Fruit fly (Drosophila melanogaster) whole organism, embryonic: ENCODE data around the gene Crtc.

Experiments
- B-H2 ChIP-seq: fragments of 200-800 bp; sonication (Bioruptor generic); optimal IDR thresholded peaks from 2 replicates; lab custom pipeline; 2018; ENCODE audit warnings: missing biosample characterization, mild to moderate bottlenecking, missing genetic modification characterization
- BEAF-32 ChIP-seq: fragments of 200-800 bp; sonication (Bioruptor generic); optimal IDR thresholded peaks from 3 replicates; lab custom pipeline; 2017; ENCODE audit warnings: missing biosample characterization, missing genetic modification characterization, mild to moderate bottlenecking, moderate library complexity, missing genetic modification reagents
- Bdp1 ChIP-seq: fragments of 200-800 bp; sonication (Bioruptor generic); optimal IDR thresholded peaks from 3 replicates; lab custom pipeline; 2016; ENCODE audit warnings: missing biosample characterization, missing genetic modification characterization
- Bgb ChIP-seq: fragments of 200-800 bp; sonication (Bioruptor generic); IDR thresholded peaks from 2 replicates; pipeline ENCODE4 v1.3.6; 2022; ENCODE audit warnings: missing biosample characterization, missing genetic modification characterization; ENCODE audit not compliant: partially characterized antibody
- CG10979 ChIP-seq: fragments of 200-800 bp; sonication (Bioruptor generic); optimal IDR thresholded peaks from 2 replicates; lab custom pipeline; 2018; ENCODE audit warnings: missing biosample characterization, mild to moderate bottlenecking, missing genetic modification characterization, moderate library complexity
- CG12219 ChIP-seq: fragments of 200-800 bp; sonication (Bioruptor generic); optimal IDR thresholded peaks from 3 replicates; lab custom pipeline; 2018; ENCODE audit warnings: missing biosample characterization, mild to moderate bottlenecking, missing genetic modification characterization
- CG14710 ChIP-seq: fragments of 200-800 bp; sonication (Bioruptor generic); optimal IDR thresholded peaks from 3 replicates; lab custom pipeline; 2019; ENCODE audit warnings: missing biosample characterization, mild to moderate bottlenecking, missing genetic modification characterization, moderate library complexity
- CG17361 ChIP-seq: fragments of 200-800 bp; sonication (Bioruptor generic); IDR thresholded peaks from 3 replicates; pipeline ENCODE4 v1.3.6; 2022; ENCODE audit warnings: missing biosample characterization, missing genetic modification characterization
- CG2116 ChIP-seq: fragments of 200-800 bp; sonication (Bioruptor generic); optimal IDR thresholded peaks from 3 replicates; lab custom pipeline; 2018; ENCODE audit warnings: missing biosample characterization, mild to moderate bottlenecking, missing genetic modification characterization
- CG2120 ChIP-seq: fragments of 200-800 bp; sonication (Bioruptor generic); optimal IDR thresholded peaks from 3 replicates; lab custom pipeline; 2016; ENCODE audit warnings: missing biosample characterization, missing genetic modification characterization
- CG31224 ChIP-seq: fragments of 200-800 bp; sonication (Bioruptor generic); IDR thresholded peaks from 2 replicates; pipeline ENCODE4 v1.3.6; 2022; ENCODE audit warnings: missing biosample characterization, missing genetic modification characterization
- CG3726 ChIP-seq: fragments of 200-800 bp; sonication (Bioruptor generic); IDR thresholded peaks from 3 replicates; pipeline ENCODE4, ENCODE4 v1.3.6; 2022; ENCODE audit warnings: missing biosample characterization, missing genetic modification characterization
- CG3838 ChIP-seq: fragments of 200-800 bp; sonication (Bioruptor generic); optimal IDR thresholded peaks from 3 replicates; lab custom pipeline; 2016; ENCODE audit warnings: missing biosample characterization, missing genetic modification characterization
- CG3847 ChIP-seq: fragments of 200-800 bp; sonication (Bioruptor generic); IDR thresholded peaks from 2 replicates; pipeline ENCODE4 v1.3.6; 2022; ENCODE audit warnings: missing biosample characterization, missing genetic modification characterization
- CG4707 ChIP-seq: fragments of 200-800 bp; sonication (Bioruptor generic); optimal IDR thresholded peaks from 2 replicates; lab custom pipeline; 2018; ENCODE audit warnings: missing biosample characterization, mild to moderate bottlenecking, missing genetic modification characterization, moderate library complexity
- CG4730 ChIP-seq: fragments of 200-800 bp; sonication (Bioruptor generic); IDR thresholded peaks from 2 replicates; pipeline ENCODE4 v1.3.6; 2022; ENCODE audit warnings: missing biosample characterization, missing genetic modification characterization
- CG4820 ChIP-seq: fragments of 200-800 bp; sonication (Bioruptor generic); optimal IDR thresholded peaks from 3 replicates; lab custom pipeline; 2016; ENCODE audit warnings: missing biosample characterization, missing genetic modification characterization
- CG7271 ChIP-seq: fragments of 200-800 bp; sonication (Bioruptor generic); optimal IDR thresholded peaks from 2 replicates; lab custom pipeline; 2018; ENCODE audit warnings: missing biosample characterization, mild to moderate bottlenecking, missing genetic modification characterization, moderate library complexity
- CG7786 ChIP-seq: fragments of 200-800 bp; sonication (Bioruptor generic); optimal IDR thresholded peaks from 2 replicates; lab custom pipeline; 2016; ENCODE audit warnings: missing biosample characterization, missing genetic modification characterization
- CG7928 ChIP-seq: fragments of 200-800 bp; sonication (Bioruptor generic); optimal IDR thresholded peaks from 2 replicates; lab custom pipeline; 2017; ENCODE audit warnings: missing biosample characterization, mild to moderate bottlenecking, missing genetic modification characterization
- CG9727 ChIP-seq: fragments of 200-800 bp; sonication (Bioruptor generic); optimal IDR thresholded peaks from 3 replicates; lab custom pipeline; 2017; ENCODE audit warnings: missing biosample characterization, mild to moderate bottlenecking, missing genetic modification characterization
- CG9876 ChIP-seq: fragments of 200-800 bp; sonication (Bioruptor generic); optimal IDR thresholded peaks from 2 replicates; lab custom pipeline; 2016; ENCODE audit warnings: missing biosample characterization, missing genetic modification characterization
- D19A ChIP-seq: fragments of 200-800 bp; optimal IDR thresholded peaks from 3 replicates; lab custom pipeline; 2019; ENCODE audit warnings: missing biosample characterization, mild to moderate bottlenecking, missing genetic modification characterization, moderate library complexity
- Doc2 ChIP-seq: fragments of 200-800 bp; sonication (Bioruptor generic); IDR thresholded peaks from 2 replicates; pipeline ENCODE4 v1.3.6; 2022; ENCODE audit warnings: missing biosample characterization, missing genetic modification characterization
- Ets97D ChIP-seq: fragments of 200-800 bp; sonication (Bioruptor generic); optimal IDR thresholded peaks from 3 replicates; lab custom pipeline; 2016; ENCODE audit warnings: missing biosample characterization, missing genetic modification characterization
- HLH4C ChIP-seq: fragments of 200-800 bp; sonication (Bioruptor generic); IDR thresholded peaks from 3 replicates; pipeline ENCODE4 v1.3.6; 2022; ENCODE audit warnings: missing biosample characterization, missing genetic modification characterization; ENCODE audit not compliant: partially characterized antibody
- Hr3 ChIP-seq: fragments of 200-800 bp; sonication (Bioruptor generic); optimal IDR thresholded peaks from 3 replicates; lab custom pipeline; 2016; ENCODE audit warnings: missing biosample characterization, missing genetic modification characterization
- Myb ChIP-seq: fragments of 200-800 bp; sonication (Bioruptor generic); optimal IDR thresholded peaks from 2 replicates; lab custom pipeline; 2016; ENCODE audit warnings: missing biosample characterization, missing genetic modification characterization
- Optix ChIP-seq: fragments of 200-800 bp; sonication (Bioruptor generic); IDR thresholded peaks from 3 replicates; pipeline ENCODE4 v1.3.6; 2022; ENCODE audit warnings: missing biosample characterization, missing genetic modification characterization
- Stat92E ChIP-seq, 3 experiments: fragments of >200 bp in 2 of 3; fragments of 200-800 bp in 1 of 3; sonication (Bioruptor generic) in 1 of 3; optimal IDR thresholded peaks; 2 replicates each; lab custom pipeline; 2017 to 2019; ENCODE audit warnings: missing biosample characterization in 3 of 3, missing genetic modification characterization in 3 of 3, mild to moderate bottlenecking in 1 of 3, moderate library complexity in 1 of 3
- YL-1 ChIP-seq: fragments of 200-800 bp; sonication (Bioruptor generic); optimal IDR thresholded peaks from 3 replicates; lab custom pipeline; 2017; ENCODE audit warnings: missing biosample characterization, mild to moderate bottlenecking, missing genetic modification characterization
- ab ChIP-seq: fragments of 200-800 bp; sonication (Bioruptor generic); optimal IDR thresholded peaks from 2 replicates; lab custom pipeline; 2016; ENCODE audit warnings: missing biosample characterization, missing genetic modification characterization
- ap ChIP-seq: fragments of 200-800 bp; sonication (Bioruptor generic); IDR thresholded peaks from 2 replicates; pipeline ENCODE4 v1.3.6; 2022; ENCODE audit warnings: missing biosample characterization, missing genetic modification characterization
- az2 ChIP-seq: fragments of 200-800 bp; sonication (Bioruptor generic); optimal IDR thresholded peaks from 3 replicates; lab custom pipeline; 2016; ENCODE audit warnings: missing biosample characterization, missing genetic modification characterization
- cato ChIP-seq: fragments of 200-800 bp; sonication (Bioruptor generic); optimal IDR thresholded peaks from 2 replicates; lab custom pipeline; 2016; ENCODE audit warnings: missing biosample characterization, missing genetic modification characterization, borderline replicate concordance
- chn ChIP-seq: fragments of 200-800 bp; sonication (Bioruptor generic); optimal IDR thresholded peaks from 2 replicates; lab custom pipeline; 2016; ENCODE audit warnings: missing biosample characterization, missing genetic modification characterization
- cwo ChIP-seq: fragments of 200-800 bp; sonication (Bioruptor generic); optimal IDR thresholded peaks from 3 replicates; lab custom pipeline; 2017; ENCODE audit warnings: missing biosample characterization, missing genetic modification characterization, mild to moderate bottlenecking, moderate library complexity, missing genetic modification reagents
- emc ChIP-seq: fragments of 200-800 bp; sonication (Bioruptor generic); optimal IDR thresholded peaks from 2 replicates; lab custom pipeline; 2016; ENCODE audit warnings: missing biosample characterization, missing genetic modification characterization
- gcm2 ChIP-seq: fragments of 200-800 bp; sonication (Bioruptor generic); optimal IDR thresholded peaks from 2 replicates; lab custom pipeline; 2016; ENCODE audit warnings: missing biosample characterization, missing genetic modification characterization
- hth ChIP-seq: fragments of >200 bp; optimal IDR thresholded peaks from 2 replicates; lab custom pipeline; 2017; ENCODE audit warnings: inconsistent platforms
- kay ChIP-seq: fragments of 200-800 bp; sonication (Bioruptor generic); optimal IDR thresholded peaks from 2 replicates; lab custom pipeline; 2016; ENCODE audit warnings: missing biosample characterization, missing genetic modification characterization
- ken ChIP-seq: fragments of 200-800 bp; sonication (Bioruptor generic); IDR thresholded peaks from 3 replicates; pipeline ENCODE4 v1.3.6; 2022; ENCODE audit warnings: missing biosample characterization, missing genetic modification characterization
- kni ChIP-seq: fragments of 200-800 bp; sonication (Bioruptor generic); optimal IDR thresholded peaks from 3 replicates; lab custom pipeline; 2017; ENCODE audit warnings: mild to moderate bottlenecking, missing biosample characterization, missing genetic modification reagents, missing genetic modification characterization
- pum ChIP-seq: fragments of 200-800 bp; sonication (Bioruptor generic); optimal IDR thresholded peaks from 2 replicates; lab custom pipeline; 2016; ENCODE audit warnings: missing biosample characterization, missing genetic modification characterization
- scrt ChIP-seq: fragments of 200-800 bp; sonication (Bioruptor generic); optimal IDR thresholded peaks from 2 replicates; lab custom pipeline; 2018; ENCODE audit warnings: missing biosample characterization, mild to moderate bottlenecking, missing genetic modification characterization, moderate library complexity
- seq ChIP-seq: fragments of 200-800 bp; sonication (Bioruptor generic); IDR thresholded peaks from 2 replicates; pipeline ENCODE4 v1.3.6; 2022; ENCODE audit warnings: missing biosample characterization, missing genetic modification characterization
- tgo ChIP-seq: fragments of 200-800 bp; sonication (Bioruptor generic); IDR thresholded peaks from 3 replicates; pipeline ENCODE4 v1.3.6; 2022; ENCODE audit warnings: missing biosample characterization, missing genetic modification characterization
- zen2 ChIP-seq: fragments of 200-800 bp; sonication (Bioruptor generic); IDR thresholded peaks from 3 replicates; pipeline ENCODE4 v1.3.6; 2022; ENCODE audit warnings: missing biosample characterization, missing genetic modification characterization; ENCODE audit not compliant: partially characterized antibody

The Crtc gene

dm6 chr3L:17653701-17654667 lies 15.1 kb downstream of the Crtc start, which contains the start of the genes Krn, Ndfip and CG7484 (continued):
- peak; percentile 85 for TF ChIP-seq az2 (GFP tag; lab: Kevin White, UChicago)
- peak; percentile 11 for TF ChIP-seq kni (GFP tag; lab: Kevin White, UChicago)
- peak; percentile 73 for TF ChIP-seq CG31224 (GFP tag; lab: Robert Waterston, UW)
- no peak for TF ChIP-seq Doc2 (GFP tag; lab: Robert Waterston, UW)
- TF ChIP-seq pum (GFP tag; lab: Kevin White, UChicago), result peak; percentile 83
- peak; percentile 90 for TF ChIP-seq CG3847
- TF ChIP-seq CG4707 (GFP tag; lab: Kevin White, UChicago), result no peak
- TF ChIP-seq ab (GFP tag; lab: Kevin White, UChicago), result no peak
- TF ChIP-seq scrt (GFP tag; lab: Kevin White, UChicago), result peak; percentile 39
- peak; percentile 73 for TF ChIP-seq seq (GFP tag; lab: Robert Waterston, UW)
- TF ChIP-seq CG12219 (GFP tag; lab: Kevin White, UChicago), result peak; percentile 53
- TF ChIP-seq CG4730 (GFP tag; lab: Robert Waterston, UW), result peak; percentile 73
- peak; percentile 92 for TF ChIP-seq CG2120 (GFP tag; lab: Kevin White, UChicago)
- no peak for TF ChIP-seq hth (lab: Kevin White, UChicago)
- 0 out of 3 replicates have a peak, but pooled peaks have one; percentile 63 for TF ChIP-seq CG3726 (GFP tag; lab: Robert Waterston, UW)
- TF ChIP-seq CG14710 (tag; lab: Kevin White, UChicago), result peak; percentile 95
- TF ChIP-seq CG2116 (GFP tag; lab: Kevin White, UChicago), result peak; percentile 96
- peak; percentile 55 for TF ChIP-seq YL-1 (GFP tag; lab: Kevin White, UChicago)
- peak in 1 of 3 experiments; percentile 36 for TF ChIP-seq Stat92E (GFP tag; optimal IDR thresholded peaks at IDR 0.05; lab: Kevin White, UChicago)
- peak; percentile 76 for TF ChIP-seq CG7271
- peak; percentile 79 for TF ChIP-seq ken (GFP tag; lab: Robert Waterston, UW)
- TF ChIP-seq CG7786 (GFP tag; lab: Kevin White, UChicago), result peak; percentile 68
- TF ChIP-seq ap (GFP tag; lab: Robert Waterston, UW), result peak; percentile 71
- peak; percentile 85 for TF ChIP-seq CG4820 (GFP tag; lab: Kevin White, UChicago)
- TF ChIP-seq Myb, result peak; percentile 52
- peak; percentile 55 for TF ChIP-seq CG7928 (GFP tag; lab: Kevin White, UChicago)
- peak; percentile 99 for TF ChIP-seq BEAF-32
- peak; percentile 74 for TF ChIP-seq Ets97D (GFP tag; lab: Kevin White, UChicago)
- peak; percentile 70 for TF ChIP-seq emc (GFP tag; lab: Kevin White, UChicago)
- peak; percentile 88 for TF ChIP-seq CG9727
- TF ChIP-seq CG10979, result peak; percentile 84
- peak; percentile 82 for TF ChIP-seq cato
- TF ChIP-seq CG3838 (GFP tag; lab: Kevin White, UChicago), result peak; percentile 57
- TF ChIP-seq chn (GFP tag; lab: Kevin White, UChicago), result peak; percentile 70
- no peak; the same call in 2 of the 3 replicates for TF ChIP-seq zen2 (GFP tag; lab: Robert Waterston, UW)
- peak; percentile 90 for TF ChIP-seq B-H2 (GFP tag; lab: Kevin White, UChicago)
- TF ChIP-seq Bdp1 (GFP tag; lab: Kevin White, UChicago), result peak; percentile 51
- 0 out of 3 replicates have a peak, but pooled peaks have one; percentile 38 for TF ChIP-seq Optix (GFP tag; lab: Robert Waterston, UW)
- peak; percentile 64 for TF ChIP-seq cwo
- peak; percentile 48 for TF ChIP-seq gcm2
- TF ChIP-seq D19A (tag; lab: Kevin White, UChicago), result peak; percentile 82
- peak; percentile 95 for TF ChIP-seq HLH4C (GFP tag; lab: Robert Waterston, UW)
- peak; percentile 92 for TF ChIP-seq Bgb (GFP tag; lab: Robert Waterston, UW)
- peak; percentile 75 for TF ChIP-seq CG9876 (GFP tag; lab: Kevin White, UChicago)
- peak; percentile 88 for TF ChIP-seq Hr3 (GFP tag; lab: Kevin White, UChicago)
- peak; percentile 92 for TF ChIP-seq CG17361 (GFP tag; lab: Robert Waterston, UW)
- peak; percentile 72 for TF ChIP-seq kay (GFP tag; lab: Kevin White, UChicago)
- TF ChIP-seq tgo (GFP tag; lab: Robert Waterston, UW), result peak; percentile 85
